Worm (Caenorhabditis elegans): ENCODE data around the gene W06D11.5.

The W06D11.5 gene

DNA sequence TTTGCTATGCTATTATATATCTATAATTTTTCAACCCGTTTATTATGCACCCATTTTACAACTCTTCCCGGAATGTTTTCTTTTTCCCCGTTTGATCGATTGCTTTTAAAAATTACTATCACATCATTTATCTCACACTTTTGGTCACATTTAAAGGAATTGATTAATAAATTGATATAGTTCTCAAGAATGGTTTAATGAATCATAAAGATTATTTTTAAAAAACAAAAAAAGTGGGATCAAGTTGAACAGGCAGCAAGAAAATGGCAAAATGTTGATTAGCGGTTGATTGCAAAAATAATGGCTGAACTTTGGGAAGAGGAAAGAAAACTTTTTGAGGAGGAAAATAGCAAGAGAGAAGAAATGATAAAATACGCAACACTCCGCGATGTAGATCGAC is at the start of gene W06D11.5:
Gene W06D11.5, plus strand, starts transcription at position 301 of the 400 bp plus-strand sequence.
- TF ChIP-seq ZK546.5 (tag; optimal IDR thresholded peaks at IDR 0.05): no peak
- no peak for TF ChIP-seq mml-1 (tag; optimal IDR thresholded peaks at IDR 0.05)
- no peak for TF ChIP-seq zag-1 (tag; optimal IDR thresholded peaks at IDR 0.05)
- no peak for TF ChIP-seq nhr-76 (tag; optimal IDR thresholded peaks at IDR 0.05)
- TF ChIP-seq nhr-25 (tag; optimal IDR thresholded peaks at IDR 0.05): no peak
- TF ChIP-seq nhr-43 (tag; optimal IDR thresholded peaks at IDR 0.05; ENCODE audit: poor library complexity, severe bottlenecking): no peak
- no peak for TF ChIP-seq nhr-12 (tag; optimal IDR thresholded peaks at IDR 0.05)
- TF ChIP-seq nhr-11 (tag; optimal IDR thresholded peaks at IDR 0.05): no peak
- no peak for TF ChIP-seq elt-3 (tag; optimal IDR thresholded peaks at IDR 0.05)
- TF ChIP-seq fkh-2 (tag; optimal IDR thresholded peaks at IDR 0.05): no peak
- no peak for TF ChIP-seq ama-1 (optimal IDR thresholded peaks at IDR 0.05)
- TF ChIP-seq egl-5 (tag; optimal IDR thresholded peaks at IDR 0.05): no peak
- TF ChIP-seq jun-1 (tag; optimal IDR thresholded peaks at IDR 0.05): no peak
- TF ChIP-seq aly-2 (tag; optimal IDR thresholded peaks at IDR 0.05): no peak
- no peak for TF ChIP-seq nfya-1 (tag; optimal IDR thresholded peaks at IDR 0.05; ENCODE audit: insufficient read depth)
- TF ChIP-seq elt-2 (tag; optimal IDR thresholded peaks at IDR 0.05): no peak
- no peak for TF ChIP-seq unc-62 (GFP tag; optimal IDR thresholded peaks at IDR 0.05)
- no peak for TF ChIP-seq nhr-237 (tag; optimal IDR thresholded peaks at IDR 0.05)

DNA sequence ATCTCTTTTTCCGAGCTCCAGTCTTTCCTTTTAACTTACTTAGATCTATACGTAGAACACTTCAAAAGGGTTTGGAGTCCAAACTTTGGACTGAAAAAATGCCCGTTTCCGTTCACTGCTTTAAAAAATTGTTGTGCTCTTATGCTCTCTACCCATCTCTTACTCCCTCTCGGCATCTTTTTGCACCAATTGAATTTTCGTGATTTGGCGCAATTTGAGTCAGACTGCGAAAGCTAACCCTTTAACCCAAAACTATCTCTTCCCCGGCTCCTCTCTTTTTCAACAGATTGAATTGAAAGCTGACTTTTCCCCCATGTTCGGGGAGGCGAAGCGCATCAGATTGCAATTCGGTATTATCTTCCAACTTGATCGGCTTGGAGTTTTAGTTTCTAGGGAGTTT is 47.7 kb upstream of the W06D11.5 start:
- no peak for TF ChIP-seq ceh-9 (tag; optimal IDR thresholded peaks at IDR 0.05)
- no peak for TF ChIP-seq ama-1 (optimal IDR thresholded peaks at IDR 0.05)
- no peak for TF ChIP-seq lsy-12 (tag; optimal IDR thresholded peaks at IDR 0.05)
- TF ChIP-seq nhr-76 (tag; optimal IDR thresholded peaks at IDR 0.05): no peak

DNA sequence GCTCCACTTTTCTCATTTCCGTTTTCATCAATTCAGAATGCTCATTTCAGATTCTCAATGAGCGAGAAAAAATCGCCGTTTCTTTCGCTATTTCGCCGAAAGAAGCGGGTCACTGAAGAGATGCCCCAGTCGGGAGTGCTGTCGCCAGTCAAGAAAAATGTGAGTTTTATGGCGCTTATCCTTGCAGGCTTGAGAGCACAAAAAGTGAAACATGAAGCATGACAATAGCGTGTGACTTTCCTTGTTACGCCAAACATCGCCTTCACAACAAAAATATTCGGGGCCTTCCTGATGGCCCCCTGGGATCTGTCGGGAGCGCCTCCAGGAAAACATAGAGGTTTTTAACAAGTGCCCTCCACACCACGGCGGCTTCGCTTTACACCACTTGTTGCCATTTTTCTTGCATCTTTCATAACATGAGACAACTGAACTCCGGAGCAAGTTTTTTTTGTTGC is 43.3 kb upstream of the W06D11.5 start, which contains the start of gene E01G6.2:
Gene E01G6.2, plus strand, starts transcription at position 51 of the 455 bp plus-strand sequence.
- peak; percentile 57 for TF ChIP-seq lin-39 (tag; optimal IDR thresholded peaks at IDR 0.05)
- TF ChIP-seq lsy-12 (tag; optimal IDR thresholded peaks at IDR 0.05): no peak

DNA sequence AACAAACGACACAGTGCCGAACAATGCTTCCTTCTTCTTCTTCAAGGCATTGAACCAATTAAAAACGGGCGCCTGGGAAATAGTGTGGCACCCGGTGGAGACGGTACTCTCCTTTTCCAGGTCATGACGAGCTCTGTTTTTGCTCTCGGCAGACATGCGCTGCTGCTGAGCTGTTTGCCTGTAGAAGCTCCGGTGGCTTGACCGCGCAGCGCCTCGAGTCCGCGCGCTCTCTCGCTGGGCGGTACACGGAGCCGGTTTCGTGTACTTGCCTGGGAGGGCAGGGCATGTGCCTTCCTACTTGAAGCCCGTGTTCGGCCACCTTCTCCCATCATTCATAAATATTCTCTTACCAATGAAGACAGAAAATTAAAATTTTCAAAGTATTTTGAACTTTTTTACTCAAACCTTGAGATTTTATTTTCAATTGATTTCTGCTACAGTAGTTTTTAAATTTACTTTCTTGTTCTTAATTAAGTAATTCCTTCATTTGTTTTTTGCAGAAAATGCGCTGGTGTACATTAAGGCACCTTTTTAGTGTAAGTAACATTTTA is 39.5 kb upstream of the W06D11.5 start, which contains the start of gene E01G6.1:
Gene E01G6.1, plus strand, starts transcription at position 501 of the 551 bp plus-strand sequence.
- no peak for TF ChIP-seq nhr-43 (tag; optimal IDR thresholded peaks at IDR 0.05; ENCODE audit: poor library complexity, severe bottlenecking)
- no peak for TF ChIP-seq ceh-82 (tag; optimal IDR thresholded peaks at IDR 0.05)
- no peak for TF ChIP-seq mdl-1 (tag; optimal IDR thresholded peaks at IDR 0.05)
- no peak for TF ChIP-seq pqm-1 (tag; optimal IDR thresholded peaks at IDR 0.05)
- no peak for TF ChIP-seq nhr-77 (tag; optimal IDR thresholded peaks at IDR 0.05)
- TF ChIP-seq ztf-11 (tag; optimal IDR thresholded peaks at IDR 0.05): no peak
- no peak for TF ChIP-seq R02D3.7 (tag; optimal IDR thresholded peaks at IDR 0.05)
- no peak for TF ChIP-seq ceh-9 (tag; optimal IDR thresholded peaks at IDR 0.05)
- TF ChIP-seq snpc-4 (tag; optimal IDR thresholded peaks at IDR 0.05): no peak

DNA sequence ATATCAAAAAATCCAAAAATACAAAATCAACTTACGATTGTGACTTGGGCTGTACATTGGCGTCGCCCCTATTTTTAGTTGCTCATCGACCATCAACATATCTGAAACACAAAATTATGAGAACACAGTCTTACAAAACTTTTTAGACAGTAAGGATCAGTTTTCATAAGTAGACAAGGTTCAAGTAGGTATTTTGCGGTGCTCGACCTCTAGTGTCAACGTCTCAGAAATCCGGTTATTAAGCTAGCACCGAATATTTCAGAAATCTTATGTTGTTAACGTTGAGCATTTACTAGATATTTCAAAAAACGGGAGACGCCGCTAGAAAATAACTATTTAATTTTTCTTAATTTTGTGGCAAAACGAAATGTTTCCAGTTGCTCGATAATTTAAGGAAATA is 29.1 kb upstream of the W06D11.5 start, which contains the start of gene otpl-8:
Gene otpl-8, minus strand, starts transcription at position 101 of the 400 bp plus-strand sequence.
- TF ChIP-seq tbx-2 (tag; optimal IDR thresholded peaks at IDR 0.05) (no peak), nhr-76 (tag; optimal IDR thresholded peaks at IDR 0.05) (no peak), fkh-2 (tag; optimal IDR thresholded peaks at IDR 0.05) (no peak), egl-27 (tag; optimal IDR thresholded peaks at IDR 0.05) (no peak), jun-1 (tag; optimal IDR thresholded peaks at IDR 0.05) (no peak), snpc-4 (tag; optimal IDR thresholded peaks at IDR 0.05) (no peak), mdl-1 (tag; optimal IDR thresholded peaks at IDR 0.05) (no peak), hmg-11 (tag; optimal IDR thresholded peaks at IDR 0.05) (no peak), nhr-43 (tag; optimal IDR thresholded peaks at IDR 0.05; ENCODE audit: poor library complexity, severe bottlenecking) (no peak), ceh-82 (tag; optimal IDR thresholded peaks at IDR 0.05) (no peak), elt-3 (tag; optimal IDR thresholded peaks at IDR 0.05) (no peak)

DNA sequence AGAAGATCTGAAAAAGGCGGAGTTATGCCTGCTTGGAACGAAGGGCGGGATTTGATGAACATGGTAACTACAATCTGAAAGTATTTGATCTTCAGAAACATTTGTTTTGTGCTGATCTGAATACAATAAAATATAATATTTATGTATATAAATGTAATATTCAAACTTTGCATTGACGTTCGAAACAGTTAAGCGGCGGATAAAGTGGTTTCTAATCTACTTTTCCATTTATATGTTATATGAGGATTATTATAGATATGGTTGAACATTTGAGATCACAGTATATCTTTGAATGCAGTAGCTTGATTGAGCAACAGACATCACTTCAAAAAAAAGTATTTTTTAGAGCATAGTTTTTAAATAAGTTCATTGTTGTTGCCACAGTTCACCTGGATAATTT is 26.1 kb upstream of the W06D11.5 start, which contains the start of gene H19J13.2:
Gene H19J13.2, minus strand, starts transcription at position 101 of the 400 bp plus-strand sequence.
- no peak for TF ChIP-seq aly-2 (tag; optimal IDR thresholded peaks at IDR 0.05)
- no peak for TF ChIP-seq elt-2 (tag; optimal IDR thresholded peaks at IDR 0.05)
- no peak for TF ChIP-seq fos-1 (tag; optimal IDR thresholded peaks at IDR 0.05)
- TF ChIP-seq daf-12 (tag; optimal IDR thresholded peaks at IDR 0.05): no peak
- no peak for TF ChIP-seq elt-3 (tag; optimal IDR thresholded peaks at IDR 0.05)
- TF ChIP-seq nhr-11 (tag; optimal IDR thresholded peaks at IDR 0.05): no peak
- no peak for TF ChIP-seq zag-1 (tag; optimal IDR thresholded peaks at IDR 0.05)
- TF ChIP-seq elt-1 (tag; optimal IDR thresholded peaks at IDR 0.05): no peak
- TF ChIP-seq lin-15B (tag; optimal IDR thresholded peaks at IDR 0.05): no peak
- no peak for TF ChIP-seq nhr-237 (tag; optimal IDR thresholded peaks at IDR 0.05)
- no peak for TF ChIP-seq unc-62 (GFP tag; optimal IDR thresholded peaks at IDR 0.05)
- no peak for TF ChIP-seq nhr-77 (tag; optimal IDR thresholded peaks at IDR 0.05)
- no peak for TF ChIP-seq tbx-2 (tag; optimal IDR thresholded peaks at IDR 0.05)
- no peak for TF ChIP-seq ceh-82 (tag; optimal IDR thresholded peaks at IDR 0.05)
- no peak for TF ChIP-seq hmg-11 (tag; optimal IDR thresholded peaks at IDR 0.05)
- TF ChIP-seq egl-27 (tag; optimal IDR thresholded peaks at IDR 0.05): no peak
- TF ChIP-seq ceh-28 (tag; optimal IDR thresholded peaks at IDR 0.05): no peak
- no peak for TF ChIP-seq skn-1 (tag; optimal IDR thresholded peaks at IDR 0.05)

Data from whole organism, L3 larva.